Worm (Caenorhabditis elegans): Measurements from ENCODE around the gene tag-266.
A peak's percentile ranks its signal among the peaks of the same experiment; 100 is the strongest.

Gene tag-266

DNA sequence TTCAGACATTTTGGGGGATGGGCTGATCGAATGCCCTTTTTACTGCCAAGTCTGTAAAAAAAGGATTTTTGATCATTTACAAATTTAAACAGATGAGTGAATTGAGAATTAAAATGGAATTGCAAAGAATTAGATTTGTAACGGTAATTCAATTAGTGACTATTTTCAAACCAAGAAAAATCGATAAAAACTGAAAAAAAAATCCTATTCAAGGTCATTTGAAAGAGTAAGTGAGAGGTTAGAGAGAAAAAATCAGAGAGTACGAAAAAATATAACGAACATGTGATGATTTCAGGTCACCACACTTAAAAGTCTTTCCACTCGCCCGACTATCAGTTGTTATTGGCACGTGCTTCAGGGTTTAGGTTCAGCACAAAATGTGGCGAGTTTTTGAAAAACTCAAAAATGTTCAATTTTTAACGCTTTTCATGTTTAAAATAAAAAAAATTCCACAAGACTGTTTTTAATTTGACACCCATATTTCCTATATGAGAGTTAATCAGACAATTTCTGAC lies 19.8 kb downstream of the tag-266 start, which contains the start of gene T19C3.4 (continued):
- TF ChIP-seq nhr-77 (tag; optimal IDR thresholded peaks at IDR 0.05) (peak; percentile 57), Y75B8A.6 (GFP tag; IDR thresholded peaks at IDR 0.05) (no peak), daf-19 (GFP tag; conservative IDR thresholded peaks at IDR 0.05) (no peak), attf-4 (tag; optimal IDR thresholded peaks at IDR 0.05) (no peak), dmd-6 (GFP tag; IDR thresholded peaks at IDR 0.05) (peak; percentile 81), mes-2 (tag; optimal IDR thresholded peaks at IDR 0.05; ENCODE audit: poor library complexity, severe bottlenecking) (no peak), nhr-42 (GFP tag; IDR thresholded peaks at IDR 0.05) (no peak), php-3 (GFP tag; IDR thresholded peaks at IDR 0.05) (0 out of 2 replicates have a peak, but pooled peaks have one; percentile 44), spr-1 (tag; optimal IDR thresholded peaks at IDR 0.05) (no peak), ctbp-1 (GFP tag; IDR thresholded peaks at IDR 0.05) (no peak), lin-29 (GFP tag; IDR thresholded peaks at IDR 0.05) (no peak), nhr-11 (tag; optimal IDR thresholded peaks at IDR 0.05) (no peak), nhr-10 (tag; optimal IDR thresholded peaks at IDR 0.05) (no peak), nhr-48 (tag; optimal IDR thresholded peaks at IDR 0.05) (no peak)

- TF ChIP-seq lim-7 (GFP tag; IDR thresholded peaks at IDR 0.05) (no peak), ceh-28 (tag; optimal IDR thresholded peaks at IDR 0.05) (no peak), nhr-11 (tag; optimal IDR thresholded peaks at IDR 0.05) (no peak), ceh-82 (tag; optimal IDR thresholded peaks at IDR 0.05) (no peak)
These were observed 22.6 kb downstream of the tag-266 start, which contains the start of gene T19C3.2 for ce11 chrIII:617467-617866. Gene T19C3.2 (minus strand): TSS chrIII:617567.

- no peak for TF ChIP-seq unc-39 (tag; optimal IDR thresholded peaks at IDR 0.05)
- no peak for TF ChIP-seq jun-1 (tag; optimal IDR thresholded peaks at IDR 0.05)
- no peak for TF ChIP-seq nhr-28 (tag; optimal IDR thresholded peaks at IDR 0.05)
- TF ChIP-seq ZK337.2 (GFP tag; IDR thresholded peaks at IDR 0.05), result no peak
- TF ChIP-seq pha-4 (GFP tag; IDR thresholded peaks at IDR 0.05), result no peak
- TF ChIP-seq pha-4 (tag; optimal IDR thresholded peaks at IDR 0.05), result no peak
- no peak for TF ChIP-seq spr-1 (tag; optimal IDR thresholded peaks at IDR 0.05)
- no peak for TF ChIP-seq Y105C5A.15 (GFP tag; IDR thresholded peaks at IDR 0.05)
- TF ChIP-seq mes-2 (tag; optimal IDR thresholded peaks at IDR 0.05; ENCODE audit: poor library complexity, severe bottlenecking), result no peak
- TF ChIP-seq pqm-1 (tag; optimal IDR thresholded peaks at IDR 0.05), result no peak
- TF ChIP-seq dmd-6 (GFP tag; IDR thresholded peaks at IDR 0.05), result no peak
- TF ChIP-seq nhr-77 (tag; optimal IDR thresholded peaks at IDR 0.05), result no peak
- no peak for TF ChIP-seq ceh-20 (GFP tag; IDR thresholded peaks at IDR 0.05)
- no peak for TF ChIP-seq daf-19 (GFP tag; conservative IDR thresholded peaks at IDR 0.05)
These were observed 25.6 kb downstream of the tag-266 start, which contains the start of gene T19C3.3 for ce11 chrIII:614447-614846. Gene T19C3.3 (minus strand): TSS chrIII:614547.

ce11 chrIII:612759-613158 lies 27.3 kb downstream of the tag-266 start:
- TF ChIP-seq saeg-2 (GFP tag; IDR thresholded peaks at IDR 0.05), result no peak
- TF ChIP-seq hlh-11 (tag; optimal IDR thresholded peaks at IDR 0.05), result no peak
- no peak for TF ChIP-seq ceh-82 (tag; optimal IDR thresholded peaks at IDR 0.05)
- TF ChIP-seq hif-1 (tag; optimal IDR thresholded peaks at IDR 0.05), result no peak
- no peak for TF ChIP-seq F49E8.2 (tag; optimal IDR thresholded peaks at IDR 0.05; ENCODE audit: borderline replicate concordance)
- TF ChIP-seq aha-1 (tag), result peak; percentile 81
- TF ChIP-seq ZK337.2 (GFP tag; IDR thresholded peaks at IDR 0.05), result no peak
- peak in 1 of 2 experiments; percentile 66 for TF ChIP-seq unc-62 (GFP tag; optimal IDR thresholded peaks at IDR 0.05 in 1 of 2)
- TF ChIP-seq unc-62 (tag; optimal IDR thresholded peaks at IDR 0.05), result no peak
- TF ChIP-seq F44E2.7 (GFP tag; IDR thresholded peaks at IDR 0.05), result no peak
- TF ChIP-seq R02D3.7 (tag; optimal IDR thresholded peaks at IDR 0.05), result no peak
- TF ChIP-seq unc-39 (tag; optimal IDR thresholded peaks at IDR 0.05), result no peak

DNA sequence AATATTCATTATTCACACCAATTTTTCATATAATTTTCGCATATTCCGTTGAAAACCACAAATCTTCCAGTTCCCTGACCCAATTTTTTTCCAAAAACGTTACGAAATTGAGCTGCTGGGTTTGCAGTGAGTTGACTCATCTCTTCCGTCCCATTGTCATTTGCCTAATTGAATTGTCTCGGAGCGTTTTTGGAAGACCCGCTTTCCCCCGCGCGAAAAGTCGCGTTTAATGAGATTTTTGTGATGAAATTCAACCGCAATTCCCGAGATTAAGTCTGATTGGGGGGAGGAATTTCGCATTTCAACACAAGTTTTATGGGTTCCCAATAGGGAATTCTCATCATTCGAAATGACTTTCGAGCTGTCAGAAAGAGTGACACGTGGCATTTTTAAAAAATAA lies 28.1 kb downstream of the tag-266 start:
- TF ChIP-seq unc-130 (GFP tag; optimal IDR thresholded peaks at IDR 0.05) (no peak), mxl-2 (GFP tag; conservative IDR thresholded peaks at IDR 0.05) (no peak), ztf-7 (tag; optimal IDR thresholded peaks at IDR 0.05) (no peak), ZK337.2 (GFP tag; IDR thresholded peaks at IDR 0.05) (no peak), nhr-28 (tag; optimal IDR thresholded peaks at IDR 0.05) (no peak), lir-3 (tag; optimal IDR thresholded peaks at IDR 0.05) (no peak), nhr-41 (GFP tag; IDR thresholded peaks at IDR 0.05) (no peak), daf-12 (tag; optimal IDR thresholded peaks at IDR 0.05) (no peak), spr-1 (tag; optimal IDR thresholded peaks at IDR 0.05) (no peak), mep-1 (tag; optimal IDR thresholded peaks at IDR 0.05) (no peak), F49E8.2 (tag; optimal IDR thresholded peaks at IDR 0.05; ENCODE audit: borderline replicate concordance) (no peak), aha-1 (tag) (no peak), Y105C5A.15 (GFP tag; IDR thresholded peaks at IDR 0.05) (no peak), dpl-1 (GFP tag; optimal IDR thresholded peaks at IDR 0.05) (no peak), skn-1 (tag; optimal IDR thresholded peaks at IDR 0.05) (no peak), ztf-11 (tag; optimal IDR thresholded peaks at IDR 0.05) (no peak)

All from whole organism, L4 larva.